Fruit fly (Drosophila melanogaster): ENCODE results near the gene CarT.

The CarT gene

dm6 chr2L:20759809-20760485, 29.9 kb upstream of the CarT start (continued):
- no peak for TF ChIP-seq chinmo (GFP tag; IDR thresholded peaks at IDR 0.05; ENCODE audit: partially characterized antibody)
- TF ChIP-seq CG11696 (GFP tag; IDR thresholded peaks at IDR 0.05) = peak; percentile 41; the same call in 1 of the 2 replicates
- no peak for TF ChIP-seq Doc3 (GFP tag; IDR thresholded peaks at IDR 0.05; ENCODE audit: partially characterized antibody)
- TF ChIP-seq Lhr (GFP tag; optimal IDR thresholded peaks at IDR 0.05) = no peak
- peak; percentile 66 for TF ChIP-seq onecut (GFP tag; IDR thresholded peaks at IDR 0.05)
- no peak for TF ChIP-seq fu2 (GFP tag; optimal IDR thresholded peaks at IDR 0.05)
- TF ChIP-seq CG3726 (GFP tag; IDR thresholded peaks at IDR 0.05) = no peak
- TF ChIP-seq CG3847 (GFP tag; IDR thresholded peaks at IDR 0.05) = peak; percentile 41; the same call in 1 of the 2 replicates
- peak; percentile 59 for TF ChIP-seq Ets65A (GFP tag)
- TF ChIP-seq B-H2 (GFP tag; optimal IDR thresholded peaks at IDR 0.05) = no peak
- 0 out of 3 replicates have a peak, but pooled peaks have one; percentile 24 for TF ChIP-seq C15 (GFP tag; IDR thresholded peaks at IDR 0.05)
- peak; percentile 75 for TF ChIP-seq dmrt99B (tag; optimal IDR thresholded peaks at IDR 0.05)
- TF ChIP-seq caup (GFP tag; optimal IDR thresholded peaks at IDR 0.05; ENCODE audit: severe bottlenecking) = no peak
- peak; percentile 61 for TF ChIP-seq Sox102F (GFP tag; optimal IDR thresholded peaks at IDR 0.05)
- no peak for TF ChIP-seq CG16863 (GFP tag; optimal IDR thresholded peaks at IDR 0.05)
- no peak for TF ChIP-seq CG34224 (GFP tag; IDR thresholded peaks at IDR 0.05; ENCODE audit: partially characterized antibody)
- no peak for TF ChIP-seq CG12299 (tag; optimal IDR thresholded peaks at IDR 0.05)
- no peak for TF ChIP-seq CG3838 (GFP tag; optimal IDR thresholded peaks at IDR 0.05)
- TF ChIP-seq CG2116 (GFP tag; optimal IDR thresholded peaks at IDR 0.05) = no peak
- TF ChIP-seq CG7556 (GFP tag; optimal IDR thresholded peaks at IDR 0.05) = peak; percentile 26
- peak; percentile 51 for TF ChIP-seq Hmr (GFP tag; optimal IDR thresholded peaks at IDR 0.05)
- TF ChIP-seq chn (GFP tag; optimal IDR thresholded peaks at IDR 0.05) = peak; percentile 25
- TF ChIP-seq tin (GFP tag; optimal IDR thresholded peaks at IDR 0.05) = peak; percentile 4
- no peak for TF ChIP-seq gce (GFP tag; IDR thresholded peaks at IDR 0.05)
- TF ChIP-seq CG1832 (GFP tag; optimal IDR thresholded peaks at IDR 0.05) = no peak
- peak; percentile 40 for TF ChIP-seq CG4424 (GFP tag; optimal IDR thresholded peaks at IDR 0.05)
- TF ChIP-seq Drgx (GFP tag; IDR thresholded peaks at IDR 0.05) = 0 out of 2 replicates have a peak, but pooled peaks have one; percentile 21
- no peak for TF ChIP-seq so (GFP tag; IDR thresholded peaks at IDR 0.05)
- TF ChIP-seq az2 (GFP tag; optimal IDR thresholded peaks at IDR 0.05) = no peak
- no peak for TF ChIP-seq NC2β (GFP tag; optimal IDR thresholded peaks at IDR 0.05)
- TF ChIP-seq ham (GFP tag; IDR thresholded peaks at IDR 0.05) = no peak
- no peak for TF ChIP-seq eyg (GFP tag; optimal IDR thresholded peaks at IDR 0.05)
- TF ChIP-seq NK7.1 (GFP tag; optimal IDR thresholded peaks at IDR 0.05) = no peak
- 0 out of 2 replicates have a peak, but pooled peaks have one; percentile 8 for TF ChIP-seq E2f1 (GFP tag; IDR thresholded peaks at IDR 0.05)
- no peak for TF ChIP-seq CG9876 (GFP tag; optimal IDR thresholded peaks at IDR 0.05)
- no peak for TF ChIP-seq CG18619 (GFP tag; optimal IDR thresholded peaks at IDR 0.05)
- TF ChIP-seq Med (GFP tag) = peak; percentile 76
- no peak for TF ChIP-seq tx (GFP tag; optimal IDR thresholded peaks at IDR 0.05)
- no peak for TF ChIP-seq pita (GFP tag; optimal IDR thresholded peaks at IDR 0.05)
- no peak for TF ChIP-seq CG3163 (GFP tag; optimal IDR thresholded peaks at IDR 0.05)
- TF ChIP-seq nerfin-1 (tag; optimal IDR thresholded peaks at IDR 0.05) = peak; percentile 31
- no peak for TF ChIP-seq CG9609 (GFP tag; optimal IDR thresholded peaks at IDR 0.05)
- no peak for TF ChIP-seq CG1024 (GFP tag; IDR thresholded peaks at IDR 0.05)
- TF ChIP-seq fru (optimal IDR thresholded peaks at IDR 0.05) = no peak
- peak; percentile 70 for TF ChIP-seq CoRest (tag; optimal IDR thresholded peaks at IDR 0.05)
- TF ChIP-seq CG11398 (GFP tag; optimal IDR thresholded peaks at IDR 0.05) = no peak
- TF ChIP-seq CG17612 (GFP tag; IDR thresholded peaks at IDR 0.05) = no peak
- peak; percentile 69 for TF ChIP-seq grau (tag; optimal IDR thresholded peaks at IDR 0.05)
- TF ChIP-seq dmrt11E (tag; optimal IDR thresholded peaks at IDR 0.05) = peak; percentile 38
- TF ChIP-seq dm (GFP tag; optimal IDR thresholded peaks at IDR 0.05) = no peak
- peak; percentile 54 for TF ChIP-seq lab (GFP tag; optimal IDR thresholded peaks at IDR 0.05)
